Worm (Caenorhabditis elegans) whole organism, L3 larva: ENCODE data around the gene Y79H2A.2.
A peak's percentile ranks its signal among the peaks of the same experiment; 100 is the strongest.

Experiments
- R02D3.7 ChIP-seq: fragments of 150-350 bp; optimal IDR thresholded peaks from 2 replicates; lab custom pipeline; 2014; ENCODE audit warnings: missing biosample characterization, missing genetic modification characterization
- ZK546.5 ChIP-seq: sonication (generic microtip); optimal IDR thresholded peaks from 2 replicates; lab custom pipeline; 2017; ENCODE audit warnings: missing biosample characterization, missing genetic modification characterization
- ama-1 ChIP-seq: fragments of 150-350 bp; optimal IDR thresholded peaks from 2 replicates; lab custom pipeline; 2018
- ceh-16 ChIP-seq: sonication (generic microtip); optimal IDR thresholded peaks from 2 replicates; lab custom pipeline; 2017; ENCODE audit warnings: missing biosample characterization, missing genetic modification characterization
- ceh-28 ChIP-seq: fragments of 150-350 bp; optimal IDR thresholded peaks from 2 replicates; lab custom pipeline; 2014; ENCODE audit warnings: missing biosample characterization, missing genetic modification reagents, missing genetic modification characterization
- ceh-82 ChIP-seq: fragments of 150-350 bp; optimal IDR thresholded peaks from 2 replicates; lab custom pipeline; 2014; ENCODE audit warnings: missing biosample characterization, missing genetic modification characterization
- ceh-9 ChIP-seq: sonication (generic microtip); optimal IDR thresholded peaks from 2 replicates; lab custom pipeline; 2018; ENCODE audit warnings: missing biosample characterization, missing genetic modification characterization
- egl-5 ChIP-seq: fragments of 150-350 bp; optimal IDR thresholded peaks from 2 replicates; lab custom pipeline; 2017; ENCODE audit warnings: missing biosample characterization, missing genetic modification reagents, missing genetic modification characterization, inconsistent platforms
- elt-1 ChIP-seq: fragments of 150-350 bp; optimal IDR thresholded peaks from 2 replicates; lab custom pipeline; 2014; ENCODE audit warnings: missing biosample characterization, missing genetic modification characterization
- elt-3 ChIP-seq, 3 experiments: fragments of 150-350 bp in 1 of 3; sonication (generic microtip) in 2 of 3; optimal IDR thresholded peaks; 2 replicates in 2 of 3; 4 replicates in 1 of 3; lab custom pipeline; 2014 to 2017; ENCODE audit warnings: missing biosample characterization in 3 of 3, missing genetic modification characterization in 3 of 3
- eor-1 ChIP-seq, 2 experiments: fragments of 150-350 bp; optimal IDR thresholded peaks; 2 replicates each; lab custom pipeline; 2014 to 2018; ENCODE audit warnings: missing biosample characterization in 2 of 2, missing genetic modification characterization in 2 of 2
- fkh-10 ChIP-seq: sonication (generic microtip); optimal IDR thresholded peaks from 2 replicates; lab custom pipeline; 2017; ENCODE audit warnings: missing biosample characterization, missing genetic modification reagents, missing genetic modification characterization
- fkh-2 ChIP-seq: fragments of 150-350 bp; optimal IDR thresholded peaks from 2 replicates; lab custom pipeline; 2014; ENCODE audit warnings: missing biosample characterization, missing genetic modification reagents, missing genetic modification characterization
- fos-1 ChIP-seq: fragments of 150-350 bp; optimal IDR thresholded peaks from 2 replicates; lab custom pipeline; 2014; ENCODE audit warnings: missing biosample characterization, missing genetic modification characterization
- hmg-11 ChIP-seq: sonication (generic microtip); optimal IDR thresholded peaks from 2 replicates; lab custom pipeline; 2016; ENCODE audit warnings: missing genetic modification characterization, missing compliant biosample characterization
- jun-1 ChIP-seq: fragments of 150-350 bp; optimal IDR thresholded peaks from 2 replicates; lab custom pipeline; 2014; ENCODE audit warnings: missing biosample characterization, missing genetic modification reagents, missing genetic modification characterization
- lin-39 ChIP-seq: fragments of 150-350 bp; optimal IDR thresholded peaks from 2 replicates; lab custom pipeline; 2018; ENCODE audit warnings: missing biosample characterization, missing genetic modification reagents, missing genetic modification characterization
- lsy-12 ChIP-seq: sonication (generic microtip); optimal IDR thresholded peaks from 2 replicates; lab custom pipeline; 2016; ENCODE audit warnings: mild to moderate bottlenecking, missing genetic modification characterization, missing compliant biosample characterization
- mdl-1 ChIP-seq: fragments of 150-350 bp; optimal IDR thresholded peaks from 2 replicates; lab custom pipeline; 2014; ENCODE audit warnings: missing biosample characterization, missing genetic modification characterization
- mml-1 ChIP-seq: fragments of 150-350 bp; sonication (generic microtip); optimal IDR thresholded peaks from 3 replicates; lab custom pipeline; 2014; ENCODE audit warnings: missing biosample characterization, missing genetic modification characterization
- nfya-1 ChIP-seq: sonication (generic microtip); optimal IDR thresholded peaks from 2 replicates; lab custom pipeline; 2017; ENCODE audit warnings: missing genetic modification characterization, mild to moderate bottlenecking, missing compliant biosample characterization, antibody characterized with exemption, moderate library complexity; ENCODE audit not compliant: insufficient read depth
- nhr-11 ChIP-seq: fragments of 150-350 bp; optimal IDR thresholded peaks from 2 replicates; lab custom pipeline; 2014; ENCODE audit warnings: missing biosample characterization, missing genetic modification characterization
- nhr-23 ChIP-seq: fragments of 150-350 bp; optimal IDR thresholded peaks from 2 replicates; lab custom pipeline; 2014; ENCODE audit warnings: missing biosample characterization, missing genetic modification reagents, missing genetic modification characterization
- nhr-237 ChIP-seq: fragments of 150-350 bp; optimal IDR thresholded peaks from 2 replicates; lab custom pipeline; 2014; ENCODE audit warnings: missing biosample characterization, missing genetic modification characterization
- nhr-25 ChIP-seq: sonication (generic microtip); optimal IDR thresholded peaks from 2 replicates; lab custom pipeline; 2017; ENCODE audit warnings: missing biosample characterization, missing genetic modification characterization
- nhr-43 ChIP-seq: sonication (generic microtip); optimal IDR thresholded peaks from 2 replicates; lab custom pipeline; 2016; ENCODE audit warnings: mild to moderate bottlenecking, missing genetic modification characterization, missing compliant biosample characterization; ENCODE audit not compliant: poor library complexity, severe bottlenecking
- nhr-67 ChIP-seq: fragments of 150-350 bp; optimal IDR thresholded peaks from 2 replicates; lab custom pipeline; 2014; ENCODE audit warnings: missing biosample characterization, missing genetic modification characterization
- nhr-76 ChIP-seq: fragments of 150-350 bp; sonication (generic microtip); optimal IDR thresholded peaks from 5 replicates; lab custom pipeline; 2014; ENCODE audit warnings: missing biosample characterization, missing genetic modification characterization
- pha-4 ChIP-seq: fragments of 150-350 bp; optimal IDR thresholded peaks from 2 replicates; lab custom pipeline; 2014; ENCODE audit warnings: missing biosample characterization, missing genetic modification reagents, missing genetic modification characterization
- pqm-1 ChIP-seq: fragments of 150-350 bp; optimal IDR thresholded peaks from 2 replicates; lab custom pipeline; 2017; ENCODE audit warnings: missing biosample characterization, missing genetic modification characterization, inconsistent platforms
- skn-1 ChIP-seq: fragments of 150-350 bp; optimal IDR thresholded peaks from 2 replicates; lab custom pipeline; 2014; ENCODE audit warnings: missing biosample characterization, missing genetic modification characterization
- snpc-4 ChIP-seq: fragments of 150-350 bp; optimal IDR thresholded peaks from 2 replicates; lab custom pipeline; 2014; ENCODE audit warnings: missing biosample characterization, missing genetic modification characterization
- tbx-2 ChIP-seq: sonication (generic microtip); optimal IDR thresholded peaks from 2 replicates; lab custom pipeline; 2016; ENCODE audit warnings: mild to moderate bottlenecking, missing genetic modification characterization, missing compliant biosample characterization
- unc-39 ChIP-seq: sonication (generic microtip); optimal IDR thresholded peaks from 4 replicates; lab custom pipeline; 2017; ENCODE audit warnings: missing biosample characterization, missing genetic modification characterization
- unc-62 ChIP-seq: fragments of 150-350 bp; sonication (generic microtip); optimal IDR thresholded peaks from 4 replicates; lab custom pipeline; 2014; ENCODE audit warnings: missing biosample characterization, missing genetic modification reagents, missing genetic modification characterization
- zag-1 ChIP-seq: fragments of 150-350 bp; optimal IDR thresholded peaks from 2 replicates; lab custom pipeline; 2014; ENCODE audit warnings: missing biosample characterization, missing genetic modification characterization
- ztf-11 ChIP-seq: fragments of 150-350 bp; optimal IDR thresholded peaks from 2 replicates; lab custom pipeline; 2014; ENCODE audit warnings: missing biosample characterization, missing genetic modification characterization
- ztf-4 ChIP-seq: fragments of 150-350 bp; optimal IDR thresholded peaks from 2 replicates; lab custom pipeline; 2014; ENCODE audit warnings: missing biosample characterization, missing genetic modification characterization

The Y79H2A.2 gene

DNA sequence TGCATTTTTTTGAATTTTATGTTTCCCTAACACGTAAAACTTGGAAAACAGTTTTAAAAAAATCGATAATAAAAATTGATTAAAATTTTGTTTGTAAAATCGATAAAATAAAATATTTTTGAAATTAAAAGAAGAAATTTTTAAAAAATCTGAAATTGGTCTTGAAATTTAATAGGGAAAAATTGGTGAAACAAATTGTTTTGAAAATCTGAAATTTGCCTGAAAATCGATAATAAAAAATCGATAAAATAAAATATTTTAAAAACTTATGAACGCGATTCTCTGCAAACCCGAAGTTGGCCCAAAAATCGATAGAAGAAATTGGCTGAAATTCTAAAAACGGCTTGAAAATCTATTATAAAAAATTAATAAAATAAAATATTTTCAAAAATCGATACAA lies 16.9 kb downstream of the Y79H2A.2 start:
- TF ChIP-seq tbx-2 (no peak), R02D3.7 (tag; lab: Kevin White, UChicago) (no peak), ceh-28 (peak; percentile 56), ama-1 (lab: Kevin White, UChicago) (no peak), fkh-2 (no peak)

DNA sequence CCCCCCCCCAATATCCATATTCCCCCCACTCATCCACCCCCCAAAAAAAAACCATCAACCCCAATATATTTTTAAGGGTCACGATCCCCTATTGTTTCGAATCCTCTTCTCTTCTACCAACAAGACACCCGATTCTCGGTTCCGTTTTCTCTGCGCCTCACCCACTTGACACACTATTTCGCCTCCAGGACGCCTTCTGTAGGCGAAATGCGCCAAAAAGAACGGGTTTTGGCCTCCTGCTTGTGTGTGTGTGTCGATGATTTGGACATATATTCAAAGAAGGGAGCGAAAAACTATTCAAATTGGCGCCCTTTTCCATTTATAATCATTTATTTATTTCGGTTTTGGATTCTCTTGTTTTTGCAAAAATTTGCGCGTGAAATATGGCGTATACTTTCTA lies 17.5 kb downstream of the Y79H2A.2 start:
- TF ChIP-seq jun-1 (tag; lab: Kevin White, UChicago) (no peak), nhr-76 (tag; lab: Kevin White, UChicago) (no peak), nhr-23 (tag; lab: Kevin White, UChicago) (peak; percentile 52), egl-5 (tag; lab: Kevin White, UChicago) (no peak), elt-1 (tag; lab: Kevin White, UChicago) (no peak), pqm-1 (tag; lab: Kevin White, UChicago) (no peak), ama-1 (lab: Kevin White, UChicago) (no peak), nhr-237 (tag; lab: Kevin White, UChicago) (no peak), nhr-67 (no peak), zag-1 (tag; lab: Kevin White, UChicago) (no peak), tbx-2 (no peak), hmg-11 (tag; lab: Kevin White, UChicago) (peak; percentile 6), fkh-10 (GFP tag; lab: Kevin White, UChicago) (no peak), pha-4 (tag; lab: Kevin White, UChicago) (no peak), lsy-12 (tag; lab: Kevin White, UChicago) (no peak), mml-1 (tag; lab: Kevin White, UChicago) (no peak), lin-39 (tag; lab: Kevin White, UChicago) (no peak), snpc-4 (tag; lab: Kevin White, UChicago) (no peak), ztf-11 (tag; lab: Kevin White, UChicago) (no peak), fos-1 (tag; lab: Kevin White, UChicago) (no peak), ceh-82 (tag; lab: Kevin White, UChicago) (no peak), nhr-43 (tag; lab: Kevin White, UChicago) (no peak), nhr-25 (peak; percentile 69), nfya-1 (tag; lab: Kevin White, UChicago) (no peak), skn-1 (no peak)

DNA sequence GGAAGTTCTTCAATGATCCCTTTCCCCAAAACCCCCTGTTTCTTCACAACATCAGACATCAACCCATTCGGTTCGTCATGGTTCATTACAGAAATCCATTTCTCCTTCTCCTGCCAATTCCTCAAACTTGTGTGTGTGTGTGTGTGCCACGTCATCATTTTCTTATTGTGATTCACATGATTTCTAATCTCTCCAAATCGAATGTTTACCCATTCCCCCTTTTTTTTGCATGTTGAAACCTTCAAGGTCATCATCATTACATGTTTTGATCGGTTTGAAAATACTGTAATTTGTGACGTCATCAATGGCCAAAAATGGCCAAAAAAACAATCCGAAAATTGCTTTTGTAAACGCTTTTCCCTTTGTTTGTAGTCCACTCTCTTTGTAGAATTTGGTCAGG lies 20.8 kb downstream of the Y79H2A.2 start:
- TF ChIP-seq nhr-23 (tag; lab: Kevin White, UChicago) (no peak), mml-1 (tag; lab: Kevin White, UChicago) (no peak), R02D3.7 (tag; lab: Kevin White, UChicago) (no peak), jun-1 (tag; lab: Kevin White, UChicago) (no peak), ztf-4 (no peak), eor-1 (tag; optimal IDR thresholded peaks at IDR 0.05; lab: Kevin White, UChicago) (no peak), nhr-43 (tag; lab: Kevin White, UChicago) (no peak), unc-62 (no peak), lsy-12 (tag; lab: Kevin White, UChicago) (no peak), ZK546.5 (tag; lab: Kevin White, UChicago) (no peak), mdl-1 (no peak), unc-39 (tag; lab: Kevin White, UChicago) (no peak), nhr-25 (peak; percentile 64), egl-5 (tag; lab: Kevin White, UChicago) (peak; percentile 53), pha-4 (tag; lab: Kevin White, UChicago) (peak; percentile 10), nhr-11 (tag; lab: Kevin White, UChicago) (no peak), ceh-16 (tag; lab: Kevin White, UChicago) (no peak), elt-3 (tag; optimal IDR thresholded peaks at IDR 0.05; lab: Kevin White, UChicago) (no peak)

DNA sequence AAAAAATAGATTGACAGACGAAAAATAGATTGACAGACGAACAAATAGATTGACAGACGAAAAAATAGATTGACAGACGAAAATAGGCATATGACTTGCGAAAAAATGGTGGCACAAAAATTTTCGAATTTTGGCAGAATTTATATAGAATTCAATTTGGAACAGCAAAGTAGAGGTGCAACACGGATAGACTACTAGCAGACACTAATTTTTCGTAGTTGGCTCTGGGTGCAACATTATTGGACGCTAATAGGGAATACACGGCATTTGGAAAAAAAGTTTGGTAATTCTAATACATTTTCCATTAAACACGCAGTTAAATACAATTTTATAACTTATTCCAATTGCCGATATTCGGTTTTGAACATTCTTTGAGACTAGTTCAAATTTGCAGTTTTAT lies 21.2 kb downstream of the Y79H2A.2 start:
- TF ChIP-seq ceh-82 (tag; lab: Kevin White, UChicago) (no peak), nhr-43 (tag; lab: Kevin White, UChicago) (no peak), mml-1 (tag; lab: Kevin White, UChicago) (no peak), nhr-76 (tag; lab: Kevin White, UChicago) (no peak), elt-3 (tag; optimal IDR thresholded peaks at IDR 0.05; lab: Kevin White, UChicago) (no peak), ceh-9 (no peak), nhr-67 (no peak)
- TF ChIP-seq, all 47 proteins: peak for 0
